Worm (Caenorhabditis elegans) whole organism, L4/young adult: ENCODE measurements around the gene let-2.

Experiments
- dao-5 ChIP-seq: sonication (generic microtip); optimal IDR thresholded peaks from 2 replicates; lab custom pipeline; 2016; ENCODE audit warnings: missing genotype, missing genetic modification characterization, moderate library complexity, missing compliant biosample characterization
- him-1 ChIP-seq: sonication (generic microtip); optimal IDR thresholded peaks from 2 replicates; lab custom pipeline; 2016; ENCODE audit warnings: missing genotype, missing genetic modification reagents, missing genetic modification characterization, missing compliant biosample characterization

- TF ChIP-seq dao-5 (tag; lab: Kevin White, UChicago): no peak
- no peak for TF ChIP-seq him-1 (tag; lab: Kevin White, UChicago)
Observed at ce11 chrX:16369454-16369853, 19.7 kb downstream of the let-2 start.
